Fruit fly (Drosophila melanogaster) whole organism, embryonic: Measurements from ENCODE around the gene CG43797.

Source experiments
- Abd-B ChIP-seq: fragments of 200-800 bp; sonication (Bioruptor generic); optimal IDR thresholded peaks from 2 replicates; lab custom pipeline; 2018; ENCODE audit warnings: missing biosample characterization, mild to moderate bottlenecking, missing genetic modification characterization, moderate library complexity
- BEAF-32 ChIP-seq: fragments of 200-800 bp; sonication (Bioruptor generic); optimal IDR thresholded peaks from 3 replicates; lab custom pipeline; 2017; ENCODE audit warnings: missing biosample characterization, missing genetic modification characterization, mild to moderate bottlenecking, moderate library complexity, missing genetic modification reagents
- CG10209 ChIP-seq: fragments of 200-800 bp; sonication (Bioruptor generic); optimal IDR thresholded peaks from 3 replicates; lab custom pipeline; 2017; ENCODE audit warnings: missing biosample characterization, mild to moderate bottlenecking, missing genetic modification characterization, missing genetic modification reagents
- CG10543 ChIP-seq: fragments of 200-800 bp; sonication (Bioruptor generic); optimal IDR thresholded peaks from 3 replicates; lab custom pipeline; 2017; ENCODE audit warnings: missing biosample characterization, mild to moderate bottlenecking, missing genetic modification characterization, moderate library complexity
- CG11093 ChIP-seq: fragments of 200-800 bp; sonication (Bioruptor generic); IDR thresholded peaks from 3 replicates; pipeline ENCODE4 v1.3.6; 2022; ENCODE audit warnings: missing biosample characterization, missing genetic modification characterization
- CG13287 ChIP-seq: fragments of 200-800 bp; sonication (Bioruptor generic); IDR thresholded peaks from 2 replicates; pipeline ENCODE4 v1.3.6; 2022; ENCODE audit warnings: missing biosample characterization, missing genetic modification characterization; ENCODE audit not compliant: partially characterized antibody
- CG13424 ChIP-seq: fragments of 200-800 bp; sonication (Bioruptor generic); optimal IDR thresholded peaks from 2 replicates; lab custom pipeline; 2019; ENCODE audit warnings: missing biosample characterization, mild to moderate bottlenecking, missing genetic modification characterization, moderate library complexity
- CG14667 ChIP-seq: fragments of 200-800 bp; sonication (Bioruptor generic); IDR thresholded peaks from 2 replicates; pipeline ENCODE4 v1.3.6; 2022; ENCODE audit warnings: missing biosample characterization, missing genetic modification characterization
- CG3407 ChIP-seq: fragments of 200-800 bp; sonication (Bioruptor generic); optimal IDR thresholded peaks from 2 replicates; lab custom pipeline; 2018; ENCODE audit warnings: missing biosample characterization, mild to moderate bottlenecking, missing genetic modification characterization
- CG4360 ChIP-seq: fragments of 200-800 bp; sonication (Bioruptor generic); IDR thresholded peaks from 2 replicates; pipeline ENCODE4 v1.3.6; 2022; ENCODE audit warnings: missing biosample characterization, missing genetic modification characterization
- CG4854 ChIP-seq: fragments of 200-800 bp; sonication (Bioruptor generic); optimal IDR thresholded peaks from 2 replicates; lab custom pipeline; 2016; ENCODE audit warnings: missing biosample characterization, missing genetic modification characterization, inconsistent platforms
- CG7271 ChIP-seq: fragments of 200-800 bp; sonication (Bioruptor generic); optimal IDR thresholded peaks from 2 replicates; lab custom pipeline; 2018; ENCODE audit warnings: missing biosample characterization, mild to moderate bottlenecking, missing genetic modification characterization, moderate library complexity
- CG7839 ChIP-seq: fragments of 200-800 bp; sonication (Bioruptor generic); optimal IDR thresholded peaks from 3 replicates; lab custom pipeline; 2018; ENCODE audit warnings: missing biosample characterization, mild to moderate bottlenecking, missing genetic modification characterization, moderate library complexity
- CG7928 ChIP-seq: fragments of 200-800 bp; sonication (Bioruptor generic); optimal IDR thresholded peaks from 2 replicates; lab custom pipeline; 2017; ENCODE audit warnings: missing biosample characterization, mild to moderate bottlenecking, missing genetic modification characterization
- CG9437 ChIP-seq: fragments of 200-800 bp; sonication (Bioruptor generic); optimal IDR thresholded peaks from 2 replicates; lab custom pipeline; 2018; ENCODE audit warnings: missing biosample characterization, mild to moderate bottlenecking, missing genetic modification characterization
- CG9727 ChIP-seq: fragments of 200-800 bp; sonication (Bioruptor generic); optimal IDR thresholded peaks from 3 replicates; lab custom pipeline; 2017; ENCODE audit warnings: missing biosample characterization, mild to moderate bottlenecking, missing genetic modification characterization
- Camta ChIP-seq: fragments of 200-800 bp; sonication (Bioruptor generic); optimal IDR thresholded peaks from 2 replicates; lab custom pipeline; 2016; ENCODE audit warnings: missing biosample characterization, missing genetic modification characterization
- Dp ChIP-seq: fragments of 200-800 bp; sonication (Bioruptor generic); optimal IDR thresholded peaks from 2 replicates; lab custom pipeline; 2018; ENCODE audit warnings: missing biosample characterization, mild to moderate bottlenecking, missing genetic modification characterization, moderate library complexity
- Ets65A ChIP-seq: fragments of 200-800 bp; sonication (Bioruptor generic); peaks from one replicate; lab custom pipeline; 2016; ENCODE audit warnings: missing biosample characterization, missing genetic modification characterization
- GATAe ChIP-seq: fragments of 200-800 bp; sonication (Bioruptor generic); conservative IDR thresholded peaks from 2 replicates; pipeline ENCODE4 v1.3.6; 2022; ENCODE audit warnings: missing biosample characterization, missing genetic modification characterization
- Hsf ChIP-seq: fragments of 200-800 bp; sonication (Bioruptor generic); optimal IDR thresholded peaks from 3 replicates; lab custom pipeline; 2016; ENCODE audit warnings: missing biosample characterization, missing genetic modification characterization
- Jarid2 ChIP-seq: fragments of 200-800 bp; sonication (Bioruptor generic); optimal IDR thresholded peaks from 3 replicates; lab custom pipeline; 2017; ENCODE audit warnings: mild to moderate bottlenecking, missing biosample characterization, missing genetic modification reagents, missing genetic modification characterization
- MTF-1 ChIP-seq: fragments of 200-800 bp; sonication (Bioruptor generic); optimal IDR thresholded peaks from 2 replicates; lab custom pipeline; 2018; ENCODE audit warnings: missing biosample characterization, mild to moderate bottlenecking, missing genetic modification characterization, borderline replicate concordance
- NfI ChIP-seq: fragments of 200-800 bp; sonication (Bioruptor generic); optimal IDR thresholded peaks from 3 replicates; lab custom pipeline; 2018; ENCODE audit warnings: missing biosample characterization, mild to moderate bottlenecking, missing genetic modification characterization, moderate library complexity
- Rx ChIP-seq: fragments of 200-800 bp; sonication (Bioruptor generic); IDR thresholded peaks from 2 replicates; pipeline ENCODE4 v1.3.6; 2022; ENCODE audit warnings: missing biosample characterization, missing genetic modification characterization
- Six4 ChIP-seq: fragments of 200-800 bp; sonication (Bioruptor generic); optimal IDR thresholded peaks from 2 replicates; lab custom pipeline; 2016; ENCODE audit warnings: missing biosample characterization, missing genetic modification characterization
- Sox102F ChIP-seq: fragments of 200-800 bp; sonication (Bioruptor generic); optimal IDR thresholded peaks from 2 replicates; lab custom pipeline; 2018; ENCODE audit warnings: missing biosample characterization, mild to moderate bottlenecking, missing genetic modification characterization, moderate library complexity
- Spps ChIP-seq: fragments of 200-800 bp; sonication (Bioruptor generic); optimal IDR thresholded peaks from 2 replicates; lab custom pipeline; 2018; ENCODE audit warnings: missing biosample characterization, mild to moderate bottlenecking, missing genetic modification characterization
- ap ChIP-seq: fragments of 200-800 bp; sonication (Bioruptor generic); IDR thresholded peaks from 2 replicates; pipeline ENCODE4 v1.3.6; 2022; ENCODE audit warnings: missing biosample characterization, missing genetic modification characterization
- ato ChIP-seq: fragments of 200-800 bp; sonication (Bioruptor generic); IDR thresholded peaks from 2 replicates; pipeline ENCODE4 v1.3.6; 2022; ENCODE audit warnings: missing biosample characterization, missing genetic modification characterization; ENCODE audit not compliant: partially characterized antibody
- cato ChIP-seq: fragments of 200-800 bp; sonication (Bioruptor generic); optimal IDR thresholded peaks from 2 replicates; lab custom pipeline; 2016; ENCODE audit warnings: missing biosample characterization, missing genetic modification characterization, borderline replicate concordance
- caup ChIP-seq: fragments of 200-800 bp; sonication (Bioruptor generic); optimal IDR thresholded peaks from 3 replicates; lab custom pipeline; 2017; ENCODE audit warnings: missing biosample characterization, mild to moderate bottlenecking, missing genetic modification characterization, moderate library complexity; ENCODE audit not compliant: severe bottlenecking
- chm ChIP-seq: fragments of 200-800 bp; sonication (Bioruptor generic); IDR thresholded peaks from 2 replicates; pipeline ENCODE4 v1.3.6; 2022; ENCODE audit warnings: missing biosample characterization, missing genetic modification characterization
- crol ChIP-seq: fragments of 200-800 bp; sonication (Bioruptor generic); IDR thresholded peaks from 2 replicates; pipeline ENCODE4 v1.3.6; 2022; ENCODE audit warnings: missing biosample characterization, missing genetic modification characterization
- dati ChIP-seq: fragments of 200-800 bp; sonication (Bioruptor generic); IDR thresholded peaks from 2 replicates; pipeline ENCODE4 v1.3.6; 2022; ENCODE audit warnings: missing biosample characterization, missing genetic modification characterization
- fd64A ChIP-seq: fragments of 200-800 bp; sonication (Bioruptor generic); optimal IDR thresholded peaks from 3 replicates; lab custom pipeline; 2018; ENCODE audit warnings: missing biosample characterization, mild to moderate bottlenecking, missing genetic modification characterization
- fd96Cb ChIP-seq: fragments of 200-800 bp; sonication (Bioruptor generic); optimal IDR thresholded peaks from 2 replicates; lab custom pipeline; 2018; ENCODE audit warnings: missing biosample characterization, mild to moderate bottlenecking, missing genetic modification characterization, moderate library complexity
- gro ChIP-seq: fragments of 200-800 bp; sonication (Bioruptor generic); optimal IDR thresholded peaks from 2 replicates; lab custom pipeline; 2016; ENCODE audit warnings: missing biosample characterization, missing genetic modification characterization
- kah ChIP-seq: fragments of 200-800 bp; sonication (Bioruptor generic); optimal IDR thresholded peaks from 2 replicates; lab custom pipeline; 2018; ENCODE audit warnings: missing biosample characterization, mild to moderate bottlenecking, missing genetic modification characterization
- maf-S ChIP-seq: fragments of 200-800 bp; sonication (Bioruptor generic); optimal IDR thresholded peaks from 2 replicates; lab custom pipeline; 2016; ENCODE audit warnings: missing biosample characterization, missing genetic modification characterization
- mam ChIP-seq: fragments of 200-800 bp; sonication (Bioruptor generic); optimal IDR thresholded peaks from 3 replicates; lab custom pipeline; 2016; ENCODE audit warnings: missing biosample characterization, missing genetic modification characterization
- p53 ChIP-seq: fragments of 200-800 bp; sonication (Bioruptor generic); optimal IDR thresholded peaks from 2 replicates; lab custom pipeline; 2016; ENCODE audit warnings: missing biosample characterization, missing genetic modification characterization
- pros ChIP-seq: fragments of 200-800 bp; sonication (Bioruptor generic); optimal IDR thresholded peaks from 3 replicates; lab custom pipeline; 2019; ENCODE audit warnings: missing biosample characterization, mild to moderate bottlenecking, missing genetic modification characterization, moderate library complexity
- ranshi ChIP-seq: fragments of 200-800 bp; sonication (Bioruptor generic); IDR thresholded peaks from 2 replicates; pipeline ENCODE4 v1.3.6; 2022; ENCODE audit warnings: missing biosample characterization, missing genetic modification characterization
- salm ChIP-seq: fragments of 200-800 bp; sonication (Bioruptor generic); optimal IDR thresholded peaks from 2 replicates; lab custom pipeline; 2018; ENCODE audit warnings: missing biosample characterization, mild to moderate bottlenecking, missing genetic modification characterization
- tin ChIP-seq: fragments of 200-800 bp; sonication (Bioruptor generic); optimal IDR thresholded peaks from 3 replicates; lab custom pipeline; 2016; ENCODE audit warnings: missing biosample characterization, missing genetic modification characterization
- tio ChIP-seq: fragments of 200-800 bp; sonication (Bioruptor generic); optimal IDR thresholded peaks from 2 replicates; lab custom pipeline; 2017; ENCODE audit warnings: missing biosample characterization, missing genetic modification characterization, inconsistent platforms
- zen2 ChIP-seq: fragments of 200-800 bp; sonication (Bioruptor generic); IDR thresholded peaks from 3 replicates; pipeline ENCODE4 v1.3.6; 2022; ENCODE audit warnings: missing biosample characterization, missing genetic modification characterization; ENCODE audit not compliant: partially characterized antibody

Gene CG43797

dm6 chr2L:4031203-4032096 lies 31.6 kb downstream of the CG43797 start, which contains the start of gene ed (continued):
- TF ChIP-seq caup (GFP tag; lab: Kevin White, UChicago) (no peak), Spps (no peak), pros (GFP tag; lab: Kevin White, UChicago) (peak; percentile 98), CG13287 (GFP tag; lab: Robert Waterston, UW) (peak; percentile 22; the same call in 1 of the 2 replicates), salm (tag; lab: Kevin White, UChicago) (no peak), CG9437 (GFP tag; lab: Kevin White, UChicago) (no peak), zen2 (no peak), Jarid2 (GFP tag; lab: Kevin White, UChicago) (peak; percentile 90), mam (GFP tag; lab: Kevin White, UChicago) (no peak), kah (GFP tag; lab: Kevin White, UChicago) (no peak), BEAF-32 (GFP tag; lab: Kevin White, UChicago) (no peak), ato (GFP tag; lab: Robert Waterston, UW) (0 out of 2 replicates have a peak, but pooled peaks have one; percentile 24), Camta (no peak), fd96Cb (no peak), CG10543 (GFP tag; lab: Kevin White, UChicago) (peak; percentile 5), CG9727 (peak; percentile 26), CG13424 (tag; lab: Kevin White, UChicago) (no peak), fd64A (GFP tag; lab: Kevin White, UChicago) (no peak), CG7839 (tag; lab: Kevin White, UChicago) (no peak), CG14667 (GFP tag; lab: Robert Waterston, UW) (no peak), crol (GFP tag; lab: Robert Waterston, UW) (no peak; the same call in 1 of the 2 replicates), ap (GFP tag; lab: Robert Waterston, UW) (no peak), Dp (GFP tag; lab: Kevin White, UChicago) (no peak), CG7271 (tag; lab: Kevin White, UChicago) (no peak), dati (GFP tag; lab: Robert Waterston, UW) (no peak), ranshi (GFP tag; lab: Robert Waterston, UW) (no peak), gro (peak; percentile 4), chm (peak; percentile 94), CG10209 (no peak), Abd-B (GFP tag; lab: Kevin White, UChicago) (no peak), Six4 (GFP tag; lab: Kevin White, UChicago) (no peak), Hsf (GFP tag; lab: Kevin White, UChicago) (no peak), cato (GFP tag; lab: Kevin White, UChicago) (no peak), CG3407 (no peak), GATAe (GFP tag; lab: Robert Waterston, UW) (no peak), Sox102F (GFP tag; lab: Kevin White, UChicago) (no peak), tin (GFP tag; lab: Kevin White, UChicago) (no peak), CG4360 (GFP tag; lab: Robert Waterston, UW) (peak; percentile 74), p53 (GFP tag; lab: Kevin White, UChicago) (no peak), tio (GFP tag; lab: Kevin White, UChicago) (no peak), Ets65A (GFP tag; lab: Kevin White, UChicago) (peak; percentile 3), Rx (GFP tag; lab: Robert Waterston, UW) (no peak), MTF-1 (GFP tag; lab: Kevin White, UChicago) (no peak), CG4854 (no peak), NfI (GFP tag; lab: Kevin White, UChicago) (peak; percentile 1), CG7928 (GFP tag; lab: Kevin White, UChicago) (no peak), CG11093 (GFP tag; lab: Robert Waterston, UW) (no peak), maf-S (GFP tag; lab: Kevin White, UChicago) (no peak)
